Comparison of ENCODE assay signal across 6 worm cellular contexts in the genomic region with DNA sequence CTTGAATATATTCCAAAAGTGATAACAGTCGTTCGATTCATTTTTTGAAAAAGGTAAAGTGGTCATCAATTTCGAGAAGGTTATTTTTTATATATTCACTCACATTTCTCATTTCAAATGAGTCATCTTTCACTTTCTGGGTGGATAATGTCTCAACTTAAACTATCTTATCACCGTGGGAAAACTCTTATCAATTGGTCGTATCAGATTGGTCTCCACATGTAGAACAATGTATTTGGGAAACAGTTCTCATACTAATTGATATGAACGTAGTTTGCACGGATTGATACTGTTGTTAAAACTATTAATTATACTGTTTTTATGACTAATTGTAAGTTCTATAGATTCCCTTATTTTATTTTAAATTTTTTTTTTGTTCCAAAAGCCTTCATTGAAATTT.
TF ChIP-seq lines count a peak whose summit lies in the region.

No protein-coding gene starts in this region.

TF ChIP-seq in whole organism, L1 larva, 84 proteins besides CTCF, POLR2A, EP300 and RAD21:
- peak; percentile 45 for TF ChIP-seq elt-2 (tag; optimal IDR thresholded peaks at IDR 0.05; lab: Kevin White, UChicago)
- no peak for TF ChIP-seq fos-1 (tag; optimal IDR thresholded peaks at IDR 0.05; lab: Kevin White, UChicago)
- TF ChIP-seq elt-3 (tag; optimal IDR thresholded peaks at IDR 0.05; lab: Kevin White, UChicago): peak in 1 of 6 experiments; percentile 14
- no peak for TF ChIP-seq blmp-1 (tag; optimal IDR thresholded peaks at IDR 0.05; lab: Kevin White, UChicago)

TF ChIP-seq in whole organism, L2 larva, 48 proteins besides CTCF, POLR2A, EP300 and RAD21:
- no peak for TF ChIP-seq alr-1 (tag; optimal IDR thresholded peaks at IDR 0.05; lab: Kevin White, UChicago)
- peak; percentile 85 for TF ChIP-seq fos-1 (tag; optimal IDR thresholded peaks at IDR 0.05; lab: Kevin White, UChicago)

TF ChIP-seq in whole organism, L3 larva, 47 proteins besides CTCF, POLR2A, EP300 and RAD21:
- TF ChIP-seq pqm-1 (tag; optimal IDR thresholded peaks at IDR 0.05; lab: Kevin White, UChicago): peak; percentile 47
- no peak for TF ChIP-seq fkh-10 (GFP tag; optimal IDR thresholded peaks at IDR 0.05; lab: Kevin White, UChicago)
- TF ChIP-seq elt-2 (tag; optimal IDR thresholded peaks at IDR 0.05; lab: Kevin White, UChicago): peak; percentile 62

TF ChIP-seq in whole organism, L4 larva, 104 proteins besides CTCF, POLR2A, EP300 and RAD21:
- TF ChIP-seq vab-7 (GFP tag; IDR thresholded peaks at IDR 0.05; lab: Robert Waterston, UW) (no peak), nhr-28 (tag; optimal IDR thresholded peaks at IDR 0.05; lab: Kevin White, UChicago) (peak; percentile 36), daf-16 (GFP tag; optimal IDR thresholded peaks at IDR 0.05; lab: Kevin White, UChicago) (no peak), daf-16 (tag; optimal IDR thresholded peaks at IDR 0.05; lab: Kevin White, UChicago) (peak; percentile 25), nhr-6 (tag; optimal IDR thresholded peaks at IDR 0.05; lab: Kevin White, UChicago) (peak; percentile 8), dmd-6 (GFP tag; IDR thresholded peaks at IDR 0.05; lab: Robert Waterston, UW) (peak; percentile 16; the same call in 1 of the 2 replicates), R02D3.7 (tag; optimal IDR thresholded peaks at IDR 0.05; lab: Kevin White, UChicago) (no peak)

TF ChIP-seq in whole organism, late embryonic, 69 proteins besides CTCF, POLR2A, EP300 and RAD21:
- TF ChIP-seq ref-2 (tag; optimal IDR thresholded peaks at IDR 0.05; lab: Kevin White, UChicago) (no peak), elt-2 (tag; optimal IDR thresholded peaks at IDR 0.05; lab: Kevin White, UChicago) (peak; percentile 92)
TF ChIP-seq in whole organism, late embryonic: peak in this region for 1.

TF ChIP-seq in whole organism, young adult, 124 proteins besides CTCF, POLR2A, EP300 and RAD21:
- TF ChIP-seq snpc-3.4 (tag; optimal IDR thresholded peaks at IDR 0.05; lab: Kevin White, UChicago): no peak
- TF ChIP-seq hsf-1 (GFP tag; IDR thresholded peaks at IDR 0.05; lab: Robert Waterston, UW): 0 out of 2 replicates have a peak, but pooled peaks have one; percentile 18
